Fruit fly (Drosophila melanogaster) whole organism, embryonic: Measurements from ENCODE around the gene Ku80.

Experiments
- ATbp ChIP-seq: fragments of 200-800 bp; sonication (Bioruptor generic); optimal IDR thresholded peaks from 2 replicates; lab custom pipeline; 2017; ENCODE audit warnings: missing biosample characterization, mild to moderate bottlenecking, missing genetic modification characterization, missing genetic modification reagents
- Aef1 ChIP-seq: fragments of 200-800 bp; sonication (Bioruptor generic); IDR thresholded peaks from 3 replicates; pipeline ENCODE4 v1.3.6; 2022; ENCODE audit warnings: missing biosample characterization, missing genetic modification characterization
- Antp ChIP-seq: fragments of 200-800 bp; sonication (Bioruptor generic); optimal IDR thresholded peaks from 3 replicates; lab custom pipeline; 2016; ENCODE audit warnings: missing biosample characterization, missing genetic modification characterization
- Bteb2 ChIP-seq: fragments of 200-800 bp; sonication (Bioruptor generic); optimal IDR thresholded peaks from 2 replicates; lab custom pipeline; 2016; ENCODE audit warnings: missing biosample characterization, missing genetic modification characterization
- CG10267 ChIP-seq: fragments of 200-800 bp; sonication (Bioruptor generic); optimal IDR thresholded peaks from 2 replicates; lab custom pipeline; 2018; ENCODE audit warnings: missing biosample characterization, mild to moderate bottlenecking, missing genetic modification characterization, moderate library complexity
- CG11398 ChIP-seq: fragments of 200-800 bp; sonication (Bioruptor generic); optimal IDR thresholded peaks from 2 replicates; lab custom pipeline; 2016; ENCODE audit warnings: missing biosample characterization, missing genetic modification characterization
- CG11696 ChIP-seq: fragments of 200-800 bp; sonication (Bioruptor generic); IDR thresholded peaks from 2 replicates; pipeline ENCODE4 v1.3.6; 2022; ENCODE audit warnings: missing biosample characterization, missing genetic modification characterization
- CG11723 ChIP-seq: fragments of 200-800 bp; sonication (Bioruptor generic); optimal IDR thresholded peaks from 2 replicates; lab custom pipeline; 2017; ENCODE audit warnings: missing biosample characterization, mild to moderate bottlenecking, missing genetic modification characterization
- CG14710 ChIP-seq: fragments of 200-800 bp; sonication (Bioruptor generic); optimal IDR thresholded peaks from 3 replicates; lab custom pipeline; 2019; ENCODE audit warnings: missing biosample characterization, mild to moderate bottlenecking, missing genetic modification characterization, moderate library complexity
- CG16779 ChIP-seq: fragments of 200-800 bp; sonication (Bioruptor generic); IDR thresholded peaks from 2 replicates; pipeline ENCODE4 v1.3.6; 2022; ENCODE audit warnings: missing biosample characterization, missing genetic modification characterization
- CG17328 ChIP-seq: fragments of 200-800 bp; sonication (Bioruptor generic); IDR thresholded peaks from 2 replicates; pipeline ENCODE4 v1.3.6; 2022; ENCODE audit warnings: missing biosample characterization, missing genetic modification characterization
- CG1792 ChIP-seq: fragments of 200-800 bp; sonication (Bioruptor generic); optimal IDR thresholded peaks from 2 replicates; lab custom pipeline; 2016; ENCODE audit warnings: missing biosample characterization, missing genetic modification characterization
- CG30020 ChIP-seq: fragments of 200-800 bp; optimal IDR thresholded peaks from 2 replicates; lab custom pipeline; 2019; ENCODE audit warnings: missing biosample characterization, mild to moderate bottlenecking, missing genetic modification characterization, moderate library complexity
- CG31365 ChIP-seq: fragments of 200-800 bp; sonication (Bioruptor generic); optimal IDR thresholded peaks from 2 replicates; lab custom pipeline; 2018; ENCODE audit warnings: missing biosample characterization, mild to moderate bottlenecking, missing genetic modification characterization
- CG4617 ChIP-seq: fragments of 200-800 bp; sonication (Bioruptor generic); optimal IDR thresholded peaks from 3 replicates; lab custom pipeline; 2016; ENCODE audit warnings: missing biosample characterization, missing genetic modification characterization, borderline replicate concordance
- CG6791 ChIP-seq: fragments of 200-800 bp; sonication (Bioruptor generic); IDR thresholded peaks from 3 replicates; pipeline ENCODE4 v1.3.6; 2022; ENCODE audit warnings: missing biosample characterization, missing genetic modification characterization; ENCODE audit not compliant: partially characterized antibody
- CG7963 ChIP-seq: fragments of 200-800 bp; sonication (Bioruptor generic); IDR thresholded peaks from 3 replicates; pipeline ENCODE4 v1.3.6; 2022; ENCODE audit warnings: missing biosample characterization, missing genetic modification characterization; ENCODE audit not compliant: partially characterized antibody
- CG8281 ChIP-seq: fragments of 200-800 bp; sonication (Bioruptor generic); optimal IDR thresholded peaks from 2 replicates; lab custom pipeline; 2018; ENCODE audit warnings: missing biosample characterization, mild to moderate bottlenecking, missing genetic modification characterization, moderate library complexity
- CG8924 ChIP-seq: fragments of 200-800 bp; optimal IDR thresholded peaks from 3 replicates; lab custom pipeline; 2019; ENCODE audit warnings: missing biosample characterization, mild to moderate bottlenecking, missing genetic modification characterization, moderate library complexity
- CrebB ChIP-seq: fragments of 200-800 bp; sonication (Bioruptor generic); optimal IDR thresholded peaks from 3 replicates; lab custom pipeline; 2018; ENCODE audit warnings: missing biosample characterization, mild to moderate bottlenecking, missing genetic modification characterization
- E2f2 ChIP-seq: fragments of 200-800 bp; sonication (Bioruptor generic); IDR thresholded peaks from 2 replicates; pipeline ENCODE4 v1.3.6; 2022; ENCODE audit warnings: missing biosample characterization, missing genetic modification characterization
- Elba2 ChIP-seq: fragments of 200-800 bp; sonication (Bioruptor generic); optimal IDR thresholded peaks from 3 replicates; lab custom pipeline; 2016; ENCODE audit warnings: missing biosample characterization, missing genetic modification characterization
- HmgD ChIP-seq: fragments of 200-800 bp; sonication (Bioruptor generic); optimal IDR thresholded peaks from 3 replicates; lab custom pipeline; 2016; ENCODE audit warnings: missing biosample characterization, missing genetic modification characterization
- Med ChIP-seq: fragments of 200-800 bp; sonication (Bioruptor generic); peaks from one replicate; lab custom pipeline; 2016; ENCODE audit warnings: missing biosample characterization, missing genetic modification characterization, mild to moderate bottlenecking, inconsistent platforms, moderate library complexity
- NK7.1 ChIP-seq: fragments of 200-800 bp; sonication (Bioruptor generic); optimal IDR thresholded peaks from 3 replicates; lab custom pipeline; 2016; ENCODE audit warnings: missing biosample characterization, missing genetic modification characterization
- Scr ChIP-seq: fragments of 200-800 bp; sonication (Bioruptor generic); IDR thresholded peaks from 2 replicates; pipeline ENCODE4 v1.3.6; 2022; ENCODE audit warnings: missing biosample characterization, missing genetic modification characterization; ENCODE audit not compliant: partially characterized antibody
- chinmo ChIP-seq: fragments of 200-800 bp; sonication (Bioruptor generic); IDR thresholded peaks from 4 replicates; pipeline ENCODE4 v1.3.6; 2022; ENCODE audit warnings: missing biosample characterization, missing genetic modification characterization; ENCODE audit not compliant: partially characterized antibody
- crp ChIP-seq, 2 experiments: fragments of 200-800 bp; sonication (Bioruptor generic); optimal IDR thresholded peaks; 2 replicates in 1 of 2; 3 replicates in 1 of 2; lab custom pipeline; 2017; ENCODE audit warnings: missing biosample characterization in 2 of 2, missing genetic modification characterization in 2 of 2, mild to moderate bottlenecking in 1 of 2, moderate library complexity in 1 of 2
- da ChIP-seq: fragments of 200-800 bp; sonication (Bioruptor generic); optimal IDR thresholded peaks from 2 replicates; lab custom pipeline; 2016; ENCODE audit warnings: missing biosample characterization, missing genetic modification characterization
- ftz-f1 ChIP-seq: fragments of 200-800 bp; sonication (Bioruptor generic); optimal IDR thresholded peaks from 2 replicates; lab custom pipeline; 2016; ENCODE audit warnings: missing biosample characterization, missing genetic modification characterization
- gcm ChIP-seq: fragments of 200-800 bp; sonication (Bioruptor generic); optimal IDR thresholded peaks from 2 replicates; lab custom pipeline; 2019; ENCODE audit warnings: missing biosample characterization, mild to moderate bottlenecking, missing genetic modification characterization, moderate library complexity
- hb ChIP-seq: fragments of 200-800 bp; sonication (Bioruptor generic); IDR thresholded peaks from 3 replicates; pipeline ENCODE4 v1.3.6; 2022; ENCODE audit warnings: missing biosample characterization, missing genetic modification characterization; ENCODE audit not compliant: partially characterized antibody
- hbn ChIP-seq: fragments of 200-800 bp; sonication (Bioruptor generic); IDR thresholded peaks from 2 replicates; pipeline ENCODE4 v1.3.6; 2022; ENCODE audit warnings: missing biosample characterization, missing genetic modification characterization; ENCODE audit not compliant: partially characterized antibody
- lola ChIP-seq, 3 experiments: fragments of >200 bp in 2 of 3; fragments of 200-800 bp in 1 of 3; sonication (Bioruptor generic) in 1 of 3; optimal IDR thresholded peaks; 2 replicates each; lab custom pipeline; 2017 to 2019; ENCODE audit warnings: missing biosample characterization in 3 of 3, missing genetic modification characterization in 3 of 3, mild to moderate bottlenecking in 1 of 3, moderate library complexity in 1 of 3
- onecut ChIP-seq: fragments of 200-800 bp; sonication (Bioruptor generic); IDR thresholded peaks from 2 replicates; pipeline ENCODE4 v1.3.6; 2022; ENCODE audit warnings: missing biosample characterization, missing genetic modification characterization
- pb ChIP-seq: fragments of 200-800 bp; sonication (Bioruptor generic); optimal IDR thresholded peaks from 3 replicates; lab custom pipeline; 2016; ENCODE audit warnings: missing biosample characterization, missing genetic modification characterization
- ranshi ChIP-seq: fragments of 200-800 bp; sonication (Bioruptor generic); IDR thresholded peaks from 2 replicates; pipeline ENCODE4 v1.3.6; 2022; ENCODE audit warnings: missing biosample characterization, missing genetic modification characterization
- scrt ChIP-seq: fragments of 200-800 bp; sonication (Bioruptor generic); optimal IDR thresholded peaks from 2 replicates; lab custom pipeline; 2018; ENCODE audit warnings: missing biosample characterization, mild to moderate bottlenecking, missing genetic modification characterization, moderate library complexity
- sens ChIP-seq: fragments of 200-800 bp; sonication (Bioruptor generic); peaks from one replicate; lab custom pipeline; 2016; ENCODE audit warnings: missing biosample characterization, missing genetic modification characterization
- sima ChIP-seq: fragments of 200-800 bp; sonication (Bioruptor generic); optimal IDR thresholded peaks from 2 replicates; lab custom pipeline; 2016; ENCODE audit warnings: missing biosample characterization, missing genetic modification characterization
- sob ChIP-seq: fragments of 200-800 bp; sonication (Bioruptor generic); IDR thresholded peaks from 2 replicates; pipeline ENCODE4 v1.3.6; 2022; ENCODE audit warnings: missing biosample characterization, missing genetic modification characterization
- stwl ChIP-seq: fragments of 200-800 bp; sonication (Bioruptor generic); optimal IDR thresholded peaks from 3 replicates; lab custom pipeline; 2018; ENCODE audit warnings: missing biosample characterization, mild to moderate bottlenecking, missing genetic modification characterization, moderate library complexity
- tna ChIP-seq: fragments of 200-800 bp; sonication (Bioruptor generic); IDR thresholded peaks from 2 replicates; pipeline ENCODE4 v1.3.6; 2022; ENCODE audit warnings: missing biosample characterization, missing genetic modification characterization; ENCODE audit not compliant: partially characterized antibody
- zfh1 ChIP-seq: fragments of 200-800 bp; sonication (Bioruptor generic); IDR thresholded peaks from 3 replicates; pipeline ENCODE4 v1.3.6; 2022; ENCODE audit warnings: missing biosample characterization, missing genetic modification characterization

Gene Ku80

dm6 chr2L:15764029-15764428 lies 6.9 kb downstream of the Ku80 start, which contains the start of gene CG3793 (continued):
- TF ChIP-seq Med = peak; percentile 75
- 0 out of 4 replicates have a peak, but pooled peaks have one; percentile 16 for TF ChIP-seq chinmo (GFP tag; lab: Robert Waterston, UW)
- TF ChIP-seq CG31365 (tag; lab: Kevin White, UChicago) = no peak
- TF ChIP-seq Scr = peak; percentile 50
- no peak for TF ChIP-seq pb (GFP tag; lab: Kevin White, UChicago)
- peak; percentile 83 for TF ChIP-seq tna (GFP tag; lab: Robert Waterston, UW)
- peak; percentile 69 for TF ChIP-seq stwl
- no peak for TF ChIP-seq Bteb2
- TF ChIP-seq E2f2 (GFP tag; lab: Robert Waterston, UW) = peak; percentile 89
- peak; percentile 92 for TF ChIP-seq CG10267 (tag; lab: Kevin White, UChicago)
- peak; percentile 45 for TF ChIP-seq hbn (GFP tag; lab: Robert Waterston, UW)
- peak in 1 of 2 experiments; percentile 83 for TF ChIP-seq crp (GFP tag; optimal IDR thresholded peaks at IDR 0.05; lab: Kevin White, UChicago)
- no peak for TF ChIP-seq CG11398 (GFP tag; lab: Kevin White, UChicago)
- peak; percentile 81 for TF ChIP-seq CG6791 (GFP tag; lab: Robert Waterston, UW)
- no peak for TF ChIP-seq CG17328 (GFP tag; lab: Robert Waterston, UW)
- TF ChIP-seq CG7963 (GFP tag; lab: Robert Waterston, UW) = peak; percentile 69
- peak; percentile 65; the same call in 2 of the 3 replicates for TF ChIP-seq hb (GFP tag; lab: Robert Waterston, UW)
- TF ChIP-seq, all 482 proteins: peak for 48

- TF ChIP-seq Aef1 (no peak), sens (GFP tag; lab: Kevin White, UChicago) (peak; percentile 59), CG1792 (GFP tag; lab: Kevin White, UChicago) (no peak), lola (GFP tag; optimal IDR thresholded peaks at IDR 0.05; lab: Kevin White, UChicago) (no peak), CG14710 (no peak), ATbp (GFP tag; lab: Kevin White, UChicago) (no peak), CG30020 (tag; lab: Kevin White, UChicago) (no peak), Antp (no peak), CG16779 (GFP tag; lab: Robert Waterston, UW) (peak; percentile 34; the same call in 1 of the 2 replicates), ftz-f1 (GFP tag; lab: Kevin White, UChicago) (no peak), CG8924 (tag; lab: Kevin White, UChicago) (no peak), NK7.1 (GFP tag; lab: Kevin White, UChicago) (no peak), HmgD (GFP tag; lab: Kevin White, UChicago) (no peak), da (no peak), CG11723 (GFP tag; lab: Kevin White, UChicago) (no peak), sima (no peak), CG8281 (tag; lab: Kevin White, UChicago) (peak; percentile 98), Elba2 (peak; percentile 45), ranshi (GFP tag; lab: Robert Waterston, UW) (no peak), CG11696 (GFP tag; lab: Robert Waterston, UW) (no peak), gcm (GFP tag; lab: Kevin White, UChicago) (no peak), CG4617 (GFP tag; lab: Kevin White, UChicago) (no peak), CrebB (tag; lab: Kevin White, UChicago) (no peak), onecut (GFP tag; lab: Robert Waterston, UW) (no peak), Med (peak; percentile 25), scrt (GFP tag; lab: Kevin White, UChicago) (no peak), CG10267 (tag; lab: Kevin White, UChicago) (no peak), zfh1 (GFP tag; lab: Robert Waterston, UW) (no peak), sob (GFP tag; lab: Robert Waterston, UW) (no peak)
- TF ChIP-seq, all 482 proteins: peak for 5
Measured at dm6 chr2L:15763401-15763800, 7.6 kb downstream of the Ku80 start.
